Worm (Caenorhabditis elegans) whole organism, L3 larva: ENCODE measurements around the gene fbxb-46.

Experiments used
- R02D3.7 ChIP-seq: fragments of 150-350 bp; optimal IDR thresholded peaks from 2 replicates; lab custom pipeline; 2014; ENCODE audit warnings: missing biosample characterization, missing genetic modification characterization
- ama-1 ChIP-seq: fragments of 150-350 bp; optimal IDR thresholded peaks from 2 replicates; lab custom pipeline; 2018
- ceh-16 ChIP-seq: sonication (generic microtip); optimal IDR thresholded peaks from 2 replicates; lab custom pipeline; 2017; ENCODE audit warnings: missing biosample characterization, missing genetic modification characterization
- ceh-28 ChIP-seq: fragments of 150-350 bp; optimal IDR thresholded peaks from 2 replicates; lab custom pipeline; 2014; ENCODE audit warnings: missing biosample characterization, missing genetic modification reagents, missing genetic modification characterization
- ceh-82 ChIP-seq: fragments of 150-350 bp; optimal IDR thresholded peaks from 2 replicates; lab custom pipeline; 2014; ENCODE audit warnings: missing biosample characterization, missing genetic modification characterization
- daf-12 ChIP-seq: fragments of 150-350 bp; optimal IDR thresholded peaks from 2 replicates; lab custom pipeline; 2014; ENCODE audit warnings: missing biosample characterization, missing genetic modification reagents, missing genetic modification characterization
- egl-27 ChIP-seq: sonication (generic microtip); optimal IDR thresholded peaks from 4 replicates; lab custom pipeline; 2017; ENCODE audit warnings: missing biosample characterization, missing genetic modification reagents, missing genetic modification characterization
- egl-5 ChIP-seq: fragments of 150-350 bp; optimal IDR thresholded peaks from 2 replicates; lab custom pipeline; 2017; ENCODE audit warnings: missing biosample characterization, missing genetic modification reagents, missing genetic modification characterization, inconsistent platforms
- elt-1 ChIP-seq: fragments of 150-350 bp; optimal IDR thresholded peaks from 2 replicates; lab custom pipeline; 2014; ENCODE audit warnings: missing biosample characterization, missing genetic modification characterization
- elt-2 ChIP-seq: sonication (generic microtip); optimal IDR thresholded peaks from 2 replicates; lab custom pipeline; 2016; ENCODE audit warnings: missing genetic modification reagents, mild to moderate bottlenecking, missing genetic modification characterization, missing compliant biosample characterization
- eor-1 ChIP-seq, 2 experiments: fragments of 150-350 bp; optimal IDR thresholded peaks; 2 replicates each; lab custom pipeline; 2014 to 2018; ENCODE audit warnings: missing biosample characterization in 2 of 2, missing genetic modification characterization in 2 of 2
- fkh-10 ChIP-seq: sonication (generic microtip); optimal IDR thresholded peaks from 2 replicates; lab custom pipeline; 2017; ENCODE audit warnings: missing biosample characterization, missing genetic modification reagents, missing genetic modification characterization
- fkh-2 ChIP-seq: fragments of 150-350 bp; optimal IDR thresholded peaks from 2 replicates; lab custom pipeline; 2014; ENCODE audit warnings: missing biosample characterization, missing genetic modification reagents, missing genetic modification characterization
- fos-1 ChIP-seq: fragments of 150-350 bp; optimal IDR thresholded peaks from 2 replicates; lab custom pipeline; 2014; ENCODE audit warnings: missing biosample characterization, missing genetic modification characterization
- hmg-11 ChIP-seq: sonication (generic microtip); optimal IDR thresholded peaks from 2 replicates; lab custom pipeline; 2016; ENCODE audit warnings: missing genetic modification characterization, missing compliant biosample characterization
- lin-15B ChIP-seq: fragments of 150-350 bp; optimal IDR thresholded peaks from 2 replicates; lab custom pipeline; 2014; ENCODE audit warnings: missing biosample characterization, missing genetic modification characterization
- lsy-12 ChIP-seq: sonication (generic microtip); optimal IDR thresholded peaks from 2 replicates; lab custom pipeline; 2016; ENCODE audit warnings: mild to moderate bottlenecking, missing genetic modification characterization, missing compliant biosample characterization
- nfya-1 ChIP-seq: sonication (generic microtip); optimal IDR thresholded peaks from 2 replicates; lab custom pipeline; 2017; ENCODE audit warnings: missing genetic modification characterization, mild to moderate bottlenecking, missing compliant biosample characterization, antibody characterized with exemption, moderate library complexity; ENCODE audit not compliant: insufficient read depth
- nhr-12 ChIP-seq: fragments of 150-350 bp; optimal IDR thresholded peaks from 2 replicates; lab custom pipeline; 2014; ENCODE audit warnings: missing biosample characterization, missing genetic modification characterization
- nhr-23 ChIP-seq: fragments of 150-350 bp; optimal IDR thresholded peaks from 2 replicates; lab custom pipeline; 2014; ENCODE audit warnings: missing biosample characterization, missing genetic modification reagents, missing genetic modification characterization
- nhr-237 ChIP-seq: fragments of 150-350 bp; optimal IDR thresholded peaks from 2 replicates; lab custom pipeline; 2014; ENCODE audit warnings: missing biosample characterization, missing genetic modification characterization
- nhr-25 ChIP-seq: sonication (generic microtip); optimal IDR thresholded peaks from 2 replicates; lab custom pipeline; 2017; ENCODE audit warnings: missing biosample characterization, missing genetic modification characterization
- nhr-28 ChIP-seq: fragments of 150-350 bp; optimal IDR thresholded peaks from 2 replicates; lab custom pipeline; 2014; ENCODE audit warnings: missing biosample characterization, missing genetic modification characterization
- pqm-1 ChIP-seq: fragments of 150-350 bp; optimal IDR thresholded peaks from 2 replicates; lab custom pipeline; 2017; ENCODE audit warnings: missing biosample characterization, missing genetic modification characterization, inconsistent platforms
- sea-2 ChIP-seq: fragments of 150-350 bp; sonication (generic microtip); optimal IDR thresholded peaks from 4 replicates; lab custom pipeline; 2014; ENCODE audit warnings: missing biosample characterization, missing genetic modification reagents, missing genetic modification characterization
- snpc-4 ChIP-seq: fragments of 150-350 bp; optimal IDR thresholded peaks from 2 replicates; lab custom pipeline; 2014; ENCODE audit warnings: missing biosample characterization, missing genetic modification characterization
- unc-39 ChIP-seq: sonication (generic microtip); optimal IDR thresholded peaks from 4 replicates; lab custom pipeline; 2017; ENCODE audit warnings: missing biosample characterization, missing genetic modification characterization
- zag-1 ChIP-seq: fragments of 150-350 bp; optimal IDR thresholded peaks from 2 replicates; lab custom pipeline; 2014; ENCODE audit warnings: missing biosample characterization, missing genetic modification characterization
- ztf-4 ChIP-seq: fragments of 150-350 bp; optimal IDR thresholded peaks from 2 replicates; lab custom pipeline; 2014; ENCODE audit warnings: missing biosample characterization, missing genetic modification characterization

fbxb-46 gene

DNA sequence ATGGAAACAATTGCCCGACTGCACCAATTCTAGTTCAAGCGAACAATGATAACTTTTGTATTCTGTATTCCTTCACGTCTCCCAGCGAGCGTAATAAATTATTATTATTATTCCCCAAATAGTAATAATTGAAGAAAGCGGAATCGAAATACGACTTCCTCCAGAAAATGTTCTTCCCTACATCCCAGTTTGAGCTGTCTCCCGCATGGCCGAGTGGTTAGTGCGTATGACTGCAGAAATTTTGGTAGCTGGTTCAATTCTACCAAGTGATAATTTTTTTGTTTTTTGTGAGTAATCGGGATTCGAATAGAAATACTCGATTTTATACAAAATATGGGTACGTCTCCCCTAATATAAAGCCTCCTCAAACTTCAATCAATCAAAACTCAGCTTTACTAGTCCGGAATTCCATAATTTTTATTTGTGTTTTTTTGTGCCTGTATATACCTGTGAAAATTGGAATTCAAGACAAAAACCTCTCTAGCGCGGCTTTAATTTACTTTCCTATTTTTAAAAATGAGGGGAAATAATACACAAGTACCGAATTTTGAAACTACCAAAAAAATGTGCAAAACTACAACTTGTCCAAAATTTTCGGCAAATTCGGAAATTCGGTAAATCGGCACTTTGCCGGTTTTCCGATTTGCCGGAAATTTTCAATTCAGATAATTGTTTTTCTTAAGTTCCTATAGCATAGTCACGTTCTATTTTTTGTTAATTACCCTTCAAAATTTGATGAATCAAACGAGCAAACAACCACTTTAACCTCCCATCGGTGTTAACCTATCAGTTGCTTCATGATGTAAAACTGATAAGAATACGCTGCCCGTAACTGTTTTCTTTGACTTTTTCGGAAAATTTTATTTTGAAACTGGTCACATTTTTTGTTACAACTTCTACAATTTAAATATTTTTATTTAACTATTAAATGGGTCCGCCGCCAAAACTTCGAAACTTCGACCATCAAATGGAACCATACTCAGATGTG is 26.5 kb upstream of the fbxb-46 start, which contains the start of gene bath-46:
Gene bath-46 (plus strand): TSS at position 806 of the 988 bp plus-strand sequence.
- TF ChIP-seq elt-2 (tag; lab: Kevin White, UChicago) = peak; percentile 73
- TF ChIP-seq pqm-1 = peak; percentile 49
- TF ChIP-seq ceh-82 (tag; lab: Kevin White, UChicago) = no peak

DNA sequence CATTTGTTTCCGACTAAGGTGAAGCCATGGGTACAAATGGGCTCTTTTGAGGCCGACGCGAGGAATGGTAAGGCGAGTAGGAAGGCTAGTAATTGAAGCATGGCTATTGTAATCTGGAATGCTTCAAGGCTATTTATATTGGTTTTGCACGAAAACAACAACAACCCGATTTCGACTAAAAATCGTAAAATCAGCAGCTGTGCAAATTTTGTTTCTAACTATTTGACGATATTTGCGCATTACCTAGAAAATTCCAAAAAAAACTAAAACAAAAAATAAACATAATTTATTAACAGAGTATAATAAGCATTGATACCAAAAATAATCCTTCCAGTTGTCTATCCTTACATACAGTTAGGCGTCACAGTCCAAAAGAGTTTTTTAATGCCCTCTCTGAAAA is 24.2 kb upstream of the fbxb-46 start, which contains the start of gene clec-20:
Gene clec-20 (minus strand): TSS at position 101 of the 400 bp plus-strand sequence.
- TF ChIP-seq nfya-1 (tag; lab: Kevin White, UChicago) (no peak), ceh-82 (tag; lab: Kevin White, UChicago) (no peak), ceh-16 (no peak), nhr-25 (tag; lab: Kevin White, UChicago) (no peak), hmg-11 (no peak), lsy-12 (tag; lab: Kevin White, UChicago) (no peak), pqm-1 (no peak), nhr-23 (no peak), ama-1 (no peak), snpc-4 (tag; lab: Kevin White, UChicago) (no peak), elt-1 (tag; lab: Kevin White, UChicago) (no peak), ztf-4 (tag; lab: Kevin White, UChicago) (no peak)
- TF ChIP-seq, all 47 proteins: peak for 0

ce11 chrII:1589845-1590244 is 18.9 kb upstream of the fbxb-46 start, which contains the start of gene T07H3.7:
T07H3.7 (minus strand) TSS chrII:1589945.
- TF ChIP-seq egl-27 (tag; lab: Kevin White, UChicago) (no peak), fkh-2 (tag; lab: Kevin White, UChicago) (no peak), egl-5 (tag; lab: Kevin White, UChicago) (no peak), elt-1 (tag; lab: Kevin White, UChicago) (no peak), ama-1 (no peak), daf-12 (tag; lab: Kevin White, UChicago) (no peak), snpc-4 (tag; lab: Kevin White, UChicago) (no peak), nhr-23 (no peak), fkh-10 (GFP tag; lab: Kevin White, UChicago) (no peak), R02D3.7 (tag; lab: Kevin White, UChicago) (no peak), unc-39 (tag; lab: Kevin White, UChicago) (no peak), eor-1 (tag; optimal IDR thresholded peaks at IDR 0.05; lab: Kevin White, UChicago) (no peak), elt-2 (tag; lab: Kevin White, UChicago) (no peak), nhr-12 (tag; lab: Kevin White, UChicago) (no peak), nhr-28 (tag; lab: Kevin White, UChicago) (no peak), sea-2 (GFP tag; lab: Kevin White, UChicago) (no peak), nhr-25 (tag; lab: Kevin White, UChicago) (no peak), nhr-237 (tag; lab: Kevin White, UChicago) (no peak)

DNA sequence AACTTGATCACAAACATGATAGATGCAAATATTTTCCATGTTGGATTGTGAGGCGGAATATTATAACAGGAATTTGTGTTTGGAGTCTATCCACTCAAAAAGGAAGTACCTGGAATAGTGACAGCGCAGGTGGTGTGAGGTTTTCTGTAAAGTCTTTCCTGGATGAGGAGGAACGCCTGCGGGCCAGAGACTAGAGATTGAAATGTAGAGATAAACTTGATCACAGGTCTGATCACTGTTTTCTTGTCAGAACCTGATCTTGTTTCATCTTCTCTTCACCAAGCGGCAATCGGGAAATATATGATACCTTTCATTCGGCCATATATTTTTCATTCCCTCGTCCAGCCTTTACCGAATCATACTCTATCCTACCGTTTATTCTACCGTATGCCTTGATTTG is 15.4 kb upstream of the fbxb-46 start, which contains the start of gene T07H3.8:
Gene T07H3.8 (plus strand): TSS at position 301 of the 400 bp plus-strand sequence.
- TF ChIP-seq fkh-10 (GFP tag; lab: Kevin White, UChicago) (no peak), elt-2 (tag; lab: Kevin White, UChicago) (no peak), zag-1 (tag; lab: Kevin White, UChicago) (no peak), elt-1 (tag; lab: Kevin White, UChicago) (no peak), fos-1 (tag; lab: Kevin White, UChicago) (no peak)

DNA sequence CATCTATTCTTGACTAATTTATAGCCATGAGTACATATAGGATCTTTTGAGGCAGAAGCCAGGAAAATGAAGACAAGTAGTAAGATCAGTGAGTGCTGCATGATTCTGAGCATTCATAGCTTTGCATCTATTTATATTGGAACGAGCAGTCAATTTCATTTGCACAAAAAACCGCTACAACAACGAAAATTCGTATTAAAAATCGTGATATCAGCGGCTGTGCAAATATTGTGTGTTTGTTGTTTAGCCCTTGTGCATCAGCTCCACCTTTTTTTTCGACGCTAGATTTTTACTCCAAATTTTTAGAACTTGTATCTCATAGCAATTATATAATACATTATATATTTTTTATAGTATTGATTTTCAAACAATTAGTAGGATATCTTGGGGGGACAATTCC is 13.2 kb upstream of the fbxb-46 start, which contains the start of gene clec-21:
Gene clec-21 (minus strand): TSS at position 101 of the 400 bp plus-strand sequence.
- TF ChIP-seq nfya-1 (tag; lab: Kevin White, UChicago) (no peak), ama-1 (no peak), ceh-28 (tag; lab: Kevin White, UChicago) (no peak), lin-15B (tag; lab: Kevin White, UChicago) (no peak)
